Fruit fly (Drosophila melanogaster) whole organism, embryonic: Measurements from ENCODE around the gene Scgbeta.
A peak's percentile ranks its signal among the peaks of the same experiment; 100 is the strongest.

Experiments used
- B-H2 ChIP-seq: fragments of 200-800 bp; sonication (Bioruptor generic); optimal IDR thresholded peaks from 2 replicates; lab custom pipeline; 2018; ENCODE audit warnings: missing biosample characterization, mild to moderate bottlenecking, missing genetic modification characterization
- BEAF-32 ChIP-seq: fragments of 200-800 bp; sonication (Bioruptor generic); optimal IDR thresholded peaks from 3 replicates; lab custom pipeline; 2017; ENCODE audit warnings: missing biosample characterization, missing genetic modification characterization, mild to moderate bottlenecking, moderate library complexity, missing genetic modification reagents
- BtbVII ChIP-seq: fragments of 200-800 bp; sonication (Bioruptor generic); optimal IDR thresholded peaks from 3 replicates; lab custom pipeline; 2017; ENCODE audit warnings: missing biosample characterization, mild to moderate bottlenecking, missing genetic modification characterization
- C15 ChIP-seq: fragments of 200-800 bp; sonication (Bioruptor generic); IDR thresholded peaks from 3 replicates; pipeline ENCODE4 v1.3.6; 2022; ENCODE audit warnings: missing biosample characterization, missing genetic modification characterization
- CG10543 ChIP-seq: fragments of 200-800 bp; sonication (Bioruptor generic); optimal IDR thresholded peaks from 3 replicates; lab custom pipeline; 2017; ENCODE audit warnings: missing biosample characterization, mild to moderate bottlenecking, missing genetic modification characterization, moderate library complexity
- CG11085 ChIP-seq: fragments of 200-800 bp; sonication (Bioruptor generic); IDR thresholded peaks from 2 replicates; pipeline ENCODE4 v1.3.6; 2022; ENCODE audit warnings: missing biosample characterization, missing genetic modification characterization
- CG11695 ChIP-seq: fragments of 200-800 bp; sonication (Bioruptor generic); IDR thresholded peaks from 3 replicates; pipeline ENCODE4 v1.3.6; 2022; ENCODE audit warnings: missing biosample characterization, missing genetic modification characterization
- CG11696 ChIP-seq: fragments of 200-800 bp; sonication (Bioruptor generic); IDR thresholded peaks from 2 replicates; pipeline ENCODE4 v1.3.6; 2022; ENCODE audit warnings: missing biosample characterization, missing genetic modification characterization
- CG12155 ChIP-seq: fragments of 200-800 bp; sonication (Bioruptor generic); optimal IDR thresholded peaks from 3 replicates; lab custom pipeline; 2016; ENCODE audit warnings: missing biosample characterization, missing genetic modification characterization
- CG12219 ChIP-seq: fragments of 200-800 bp; sonication (Bioruptor generic); optimal IDR thresholded peaks from 3 replicates; lab custom pipeline; 2018; ENCODE audit warnings: missing biosample characterization, mild to moderate bottlenecking, missing genetic modification characterization
- CG15479 ChIP-seq: fragments of 200-800 bp; sonication (Bioruptor generic); optimal IDR thresholded peaks from 3 replicates; lab custom pipeline; 2019; ENCODE audit warnings: missing biosample characterization, mild to moderate bottlenecking, missing genetic modification characterization, moderate library complexity
- CG17568 ChIP-seq: fragments of 200-800 bp; sonication (Bioruptor generic); optimal IDR thresholded peaks from 2 replicates; lab custom pipeline; 2018; ENCODE audit warnings: missing biosample characterization, mild to moderate bottlenecking, missing genetic modification characterization, moderate library complexity
- CG2199 ChIP-seq: fragments of 200-800 bp; sonication (Bioruptor generic); IDR thresholded peaks from 3 replicates; pipeline ENCODE4 v1.3.6; 2022; ENCODE audit warnings: missing biosample characterization, missing genetic modification characterization
- CG3995 ChIP-seq: fragments of 200-800 bp; sonication (Bioruptor generic); optimal IDR thresholded peaks from 3 replicates; lab custom pipeline; 2016; ENCODE audit warnings: missing biosample characterization, missing genetic modification characterization
- CG4820 ChIP-seq: fragments of 200-800 bp; sonication (Bioruptor generic); optimal IDR thresholded peaks from 3 replicates; lab custom pipeline; 2016; ENCODE audit warnings: missing biosample characterization, missing genetic modification characterization
- CG5180 ChIP-seq: fragments of 200-800 bp; sonication (Bioruptor generic); optimal IDR thresholded peaks from 3 replicates; lab custom pipeline; 2017; ENCODE audit warnings: missing biosample characterization, missing genetic modification characterization, mild to moderate bottlenecking, moderate library complexity, missing genetic modification reagents
- CG6654 ChIP-seq: fragments of 200-800 bp; sonication (Bioruptor generic); optimal IDR thresholded peaks from 2 replicates; lab custom pipeline; 2017; ENCODE audit warnings: missing biosample characterization, mild to moderate bottlenecking, missing genetic modification characterization
- CG7271 ChIP-seq: fragments of 200-800 bp; sonication (Bioruptor generic); optimal IDR thresholded peaks from 2 replicates; lab custom pipeline; 2018; ENCODE audit warnings: missing biosample characterization, mild to moderate bottlenecking, missing genetic modification characterization, moderate library complexity
- CG7839 ChIP-seq: fragments of 200-800 bp; sonication (Bioruptor generic); optimal IDR thresholded peaks from 3 replicates; lab custom pipeline; 2018; ENCODE audit warnings: missing biosample characterization, mild to moderate bottlenecking, missing genetic modification characterization, moderate library complexity
- CG8281 ChIP-seq: fragments of 200-800 bp; sonication (Bioruptor generic); optimal IDR thresholded peaks from 2 replicates; lab custom pipeline; 2018; ENCODE audit warnings: missing biosample characterization, mild to moderate bottlenecking, missing genetic modification characterization, moderate library complexity
- CG8944 ChIP-seq: fragments of 200-800 bp; sonication (Bioruptor generic); optimal IDR thresholded peaks from 3 replicates; lab custom pipeline; 2016; ENCODE audit warnings: missing biosample characterization, missing genetic modification characterization
- CG9215 ChIP-seq: fragments of 200-800 bp; sonication (Bioruptor generic); IDR thresholded peaks from 2 replicates; pipeline ENCODE4 v1.3.6; 2022; ENCODE audit warnings: missing biosample characterization, missing genetic modification characterization
- ERR ChIP-seq: fragments of 200-800 bp; sonication (Bioruptor generic); optimal IDR thresholded peaks from 2 replicates; lab custom pipeline; 2016; ENCODE audit warnings: missing biosample characterization, missing genetic modification characterization
- Ets97D ChIP-seq: fragments of 200-800 bp; sonication (Bioruptor generic); optimal IDR thresholded peaks from 3 replicates; lab custom pipeline; 2016; ENCODE audit warnings: missing biosample characterization, missing genetic modification characterization
- H15 ChIP-seq: fragments of 200-800 bp; sonication (Bioruptor generic); IDR thresholded peaks from 3 replicates; pipeline ENCODE4 v1.3.6; 2022; ENCODE audit warnings: missing biosample characterization, missing genetic modification characterization
- Mes4 ChIP-seq: fragments of 200-800 bp; sonication (Bioruptor generic); optimal IDR thresholded peaks from 2 replicates; lab custom pipeline; 2016; ENCODE audit warnings: missing biosample characterization, missing genetic modification characterization
- NFAT ChIP-seq: fragments of 200-800 bp; sonication (Bioruptor generic); IDR thresholded peaks from 2 replicates; pipeline ENCODE4 v1.3.6; 2022; ENCODE audit warnings: missing biosample characterization, missing genetic modification characterization
- Nf-YA ChIP-seq: fragments of 200-800 bp; sonication (Bioruptor generic); IDR thresholded peaks from 2 replicates; pipeline ENCODE4 v1.3.6; 2022; ENCODE audit warnings: missing biosample characterization, missing genetic modification characterization
- Ptx1 ChIP-seq: fragments of 200-800 bp; sonication (Bioruptor generic); IDR thresholded peaks from 2 replicates; pipeline ENCODE4 v1.3.6; 2022; ENCODE audit warnings: missing biosample characterization, missing genetic modification characterization
- Taf1 ChIP-seq: fragments of 200-800 bp; sonication (Bioruptor generic); IDR thresholded peaks from 2 replicates; pipeline ENCODE4 v1.3.6; 2022; ENCODE audit warnings: missing biosample characterization, missing genetic modification characterization
- al ChIP-seq: fragments of 200-800 bp; sonication (Bioruptor generic); IDR thresholded peaks from 2 replicates; pipeline ENCODE4 v1.3.6; 2022; ENCODE audit warnings: missing biosample characterization, missing genetic modification characterization
- bigmax ChIP-seq: fragments of 200-800 bp; sonication (Bioruptor generic); optimal IDR thresholded peaks from 2 replicates; lab custom pipeline; 2018; ENCODE audit warnings: missing biosample characterization, mild to moderate bottlenecking, missing genetic modification characterization
- br ChIP-seq: fragments of >200 bp; optimal IDR thresholded peaks from 2 replicates; lab custom pipeline; 2017
- chm ChIP-seq: fragments of 200-800 bp; sonication (Bioruptor generic); IDR thresholded peaks from 2 replicates; pipeline ENCODE4 v1.3.6; 2022; ENCODE audit warnings: missing biosample characterization, missing genetic modification characterization
- crc ChIP-seq: fragments of 200-800 bp; sonication (Bioruptor generic); optimal IDR thresholded peaks from 2 replicates; lab custom pipeline; 2016; ENCODE audit warnings: missing biosample characterization, missing genetic modification characterization
- gce ChIP-seq: fragments of 200-800 bp; sonication (Bioruptor generic); IDR thresholded peaks from 3 replicates; pipeline ENCODE4 v1.3.6; 2022; ENCODE audit warnings: missing biosample characterization, missing genetic modification characterization
- gfzf ChIP-seq: fragments of 200-800 bp; sonication (Bioruptor generic); optimal IDR thresholded peaks from 2 replicates; lab custom pipeline; 2016; ENCODE audit warnings: missing biosample characterization, mild to moderate bottlenecking, missing genetic modification characterization, moderate library complexity
- ind ChIP-seq: fragments of 200-800 bp; sonication (Bioruptor generic); optimal IDR thresholded peaks from 3 replicates; lab custom pipeline; 2016; ENCODE audit warnings: missing biosample characterization, missing genetic modification characterization
- jing ChIP-seq: fragments of 200-800 bp; sonication (Bioruptor generic); optimal IDR thresholded peaks from 2 replicates; lab custom pipeline; 2018; ENCODE audit warnings: missing biosample characterization, mild to moderate bottlenecking, missing genetic modification characterization
- mirr ChIP-seq: fragments of 200-800 bp; sonication (Bioruptor generic); optimal IDR thresholded peaks from 3 replicates; lab custom pipeline; 2018; ENCODE audit warnings: missing biosample characterization, mild to moderate bottlenecking, missing genetic modification characterization
- nerfin-2 ChIP-seq: fragments of 200-800 bp; sonication (Bioruptor generic); IDR thresholded peaks from 2 replicates; pipeline ENCODE4 v1.3.6; 2022; ENCODE audit warnings: missing biosample characterization, missing genetic modification characterization; ENCODE audit not compliant: partially characterized antibody
- pan ChIP-seq, 4 experiments: fragments of >200 bp in 3 of 4; fragments of 200-800 bp in 1 of 4; sonication (Bioruptor generic) in 1 of 4; optimal IDR thresholded peaks in 3 of 4; IDR thresholded peaks in 1 of 4; 2 replicates each; pipeline versions ENCODE4 v1.3.6 to Lab custom; 2017 to 2022; ENCODE audit warnings: missing biosample characterization in 2 of 4, missing genetic modification characterization in 2 of 4, mixed read lengths in 1 of 4
- pho ChIP-seq: fragments of 200-800 bp; sonication (Bioruptor generic); optimal IDR thresholded peaks from 2 replicates; lab custom pipeline; 2016; ENCODE audit warnings: missing biosample characterization, missing genetic modification characterization
- pum ChIP-seq: fragments of 200-800 bp; sonication (Bioruptor generic); optimal IDR thresholded peaks from 2 replicates; lab custom pipeline; 2016; ENCODE audit warnings: missing biosample characterization, missing genetic modification characterization
- ro ChIP-seq: fragments of 200-800 bp; sonication (Bioruptor generic); IDR thresholded peaks from 2 replicates; pipeline ENCODE4 v1.3.6; 2022; ENCODE audit warnings: missing biosample characterization, missing genetic modification characterization
- shn ChIP-seq: fragments of 200-800 bp; sonication (Bioruptor generic); optimal IDR thresholded peaks from 3 replicates; lab custom pipeline; 2016; ENCODE audit warnings: missing biosample characterization, missing genetic modification characterization
- sisA ChIP-seq: fragments of 200-800 bp; sonication (Bioruptor generic); IDR thresholded peaks from 2 replicates; pipeline ENCODE4 v1.3.6; 2022; ENCODE audit warnings: missing biosample characterization, missing genetic modification characterization
- sr ChIP-seq: fragments of 200-800 bp; sonication (Bioruptor generic); IDR thresholded peaks from 3 replicates; pipeline ENCODE4 v1.3.6; 2022; ENCODE audit warnings: missing biosample characterization, missing genetic modification characterization
- trh ChIP-seq: fragments of 200-800 bp; sonication (Bioruptor generic); optimal IDR thresholded peaks from 2 replicates; lab custom pipeline; 2016; ENCODE audit warnings: missing biosample characterization, missing genetic modification characterization
- wor ChIP-seq: fragments of 200-800 bp; sonication (Bioruptor generic); IDR thresholded peaks from 2 replicates; pipeline ENCODE4 v1.3.6; 2022; ENCODE audit warnings: missing biosample characterization, missing genetic modification characterization
- z ChIP-seq: fragments of 200-800 bp; sonication (Bioruptor generic); IDR thresholded peaks from 3 replicates; pipeline ENCODE4 v1.3.6; 2022; ENCODE audit warnings: missing biosample characterization, missing genetic modification characterization
- zen2 ChIP-seq: fragments of 200-800 bp; sonication (Bioruptor generic); IDR thresholded peaks from 3 replicates; pipeline ENCODE4 v1.3.6; 2022; ENCODE audit warnings: missing biosample characterization, missing genetic modification characterization; ENCODE audit not compliant: partially characterized antibody

Scgbeta gene

DNA sequence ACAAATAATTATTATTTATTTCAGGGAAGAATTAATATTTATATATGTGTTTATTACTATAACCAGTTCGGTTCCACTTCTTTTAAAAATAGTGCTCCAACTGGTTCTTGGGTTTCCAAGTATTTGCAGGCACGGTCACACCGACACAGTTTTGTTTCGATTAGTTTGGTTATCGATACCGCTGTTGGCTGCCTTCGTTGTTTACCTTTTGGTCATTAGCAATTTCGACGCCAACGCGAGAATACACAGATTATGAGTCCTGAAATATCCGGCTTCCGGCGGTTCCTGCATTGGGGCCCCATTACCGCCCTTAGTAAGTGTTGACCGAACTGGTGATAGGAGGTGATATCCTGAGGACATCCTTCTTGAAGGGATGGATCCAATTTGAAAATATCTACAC is 14.1 kb downstream of the Scgbeta start, which contains the start of gene CG5196 (continued):
- TF ChIP-seq chm (peak; percentile 43; the same call in 1 of the 2 replicates), CG9215 (no peak), CG11696 (GFP tag; lab: Robert Waterston, UW) (no peak), br (lab: Kevin White, UChicago) (no peak), al (GFP tag; lab: Robert Waterston, UW) (no peak), shn (GFP tag; lab: Kevin White, UChicago) (no peak), CG8281 (tag; lab: Kevin White, UChicago) (no peak), sisA (GFP tag; lab: Robert Waterston, UW) (no peak), CG11085 (GFP tag; lab: Robert Waterston, UW) (no peak), sr (GFP tag; lab: Robert Waterston, UW) (no peak), BtbVII (GFP tag; lab: Kevin White, UChicago) (no peak), jing (GFP tag; lab: Kevin White, UChicago) (no peak), Ets97D (GFP tag; lab: Kevin White, UChicago) (peak; percentile 34), Mes4 (GFP tag; lab: Kevin White, UChicago) (no peak), NFAT (GFP tag; lab: Robert Waterston, UW) (no peak), CG8944 (no peak), wor (GFP tag; lab: Robert Waterston, UW) (no peak), gfzf (GFP tag; lab: Kevin White, UChicago) (peak; percentile 75), CG10543 (GFP tag; lab: Kevin White, UChicago) (no peak), pan (optimal IDR thresholded peaks at IDR 0.05; lab: Kevin White, UChicago) (no peak), pan (GFP tag; optimal IDR thresholded peaks at IDR 0.05 in 1 of 2, IDR thresholded peaks at IDR 0.05 in 1 of 2) (no peak), CG12219 (GFP tag; lab: Kevin White, UChicago) (no peak), H15 (GFP tag; lab: Robert Waterston, UW) (no peak), crc (GFP tag; lab: Kevin White, UChicago) (no peak), zen2 (GFP tag; lab: Robert Waterston, UW) (peak; percentile 74), CG7839 (no peak), z (GFP tag; lab: Robert Waterston, UW) (no peak), pum (no peak), trh (GFP tag; lab: Kevin White, UChicago) (no peak), C15 (GFP tag; lab: Robert Waterston, UW) (no peak), B-H2 (peak; percentile 51), CG12155 (GFP tag; lab: Kevin White, UChicago) (no peak), CG7271 (tag; lab: Kevin White, UChicago) (no peak), mirr (GFP tag; lab: Kevin White, UChicago) (no peak), CG5180 (GFP tag; lab: Kevin White, UChicago) (no peak), Taf1 (no peak), CG6654 (GFP tag; lab: Kevin White, UChicago) (peak; percentile 95), ind (GFP tag; lab: Kevin White, UChicago) (no peak), CG15479 (GFP tag; lab: Kevin White, UChicago) (no peak), CG4820 (GFP tag; lab: Kevin White, UChicago) (peak; percentile 17), pho (GFP tag; lab: Kevin White, UChicago) (no peak), CG3995 (GFP tag; lab: Kevin White, UChicago) (peak; percentile 78), gce (GFP tag; lab: Robert Waterston, UW) (no peak), BEAF-32 (peak; percentile 73), Ptx1 (GFP tag; lab: Robert Waterston, UW) (no peak), nerfin-2 (GFP tag; lab: Robert Waterston, UW) (peak; percentile 58; the same call in 1 of the 2 replicates), bigmax (GFP tag; lab: Kevin White, UChicago) (peak; percentile 47), CG17568 (GFP tag; lab: Kevin White, UChicago) (no peak), Nf-YA (GFP tag; lab: Robert Waterston, UW) (no peak), ro (GFP tag; lab: Robert Waterston, UW) (no peak), CG11695 (GFP tag; lab: Robert Waterston, UW) (no peak), ERR (no peak), CG2199 (GFP tag; lab: Robert Waterston, UW) (no peak)
